Worm (Caenorhabditis elegans) whole organism, young adult: Measurements from ENCODE around the gene rap-1.
"Not testable (repeated sequence)": the region's sequence is repeated elsewhere in the genome, so short reads cannot be mapped to it uniquely, and the experiment has no call there.

Source experiments
- B0019.2 ChIP-seq: fragments of 200-800 bp; sonication (Bioruptor generic); conservative IDR thresholded peaks from 2 replicates; pipeline ENCODE4 v1.3.6; 2022; ENCODE audit warnings: missing genetic modification reagents, missing genetic modification characterization, missing compliant biosample characterization
- D2030.7 ChIP-seq: fragments of 200-800 bp; sonication (Bioruptor generic); IDR thresholded peaks from 2 replicates; pipeline ENCODE4 v1.3.6; 2022; ENCODE audit warnings: missing genetic modification reagents, missing genetic modification characterization, missing compliant biosample characterization
- F57A8.1 ChIP-seq: fragments of 200-800 bp; sonication (Bioruptor generic); optimal IDR thresholded peaks from 2 replicates; lab custom pipeline; 2018; ENCODE audit warnings: mild to moderate bottlenecking, missing genetic modification characterization, moderate library complexity, missing compliant biosample characterization
- Y53G8AR.9 ChIP-seq: fragments of 200-800 bp; sonication (Bioruptor generic); conservative IDR thresholded peaks from 2 replicates; pipeline ENCODE4 v1.3.6; 2022; ENCODE audit warnings: missing genetic modification reagents, missing genetic modification characterization, missing compliant biosample characterization
- Y56A3A.18 ChIP-seq: fragments of 200-800 bp; sonication (Bioruptor generic); IDR thresholded peaks from 2 replicates; pipeline ENCODE4 v1.3.6; 2022; ENCODE audit warnings: missing genetic modification reagents, missing genetic modification characterization, missing compliant biosample characterization
- Y95B8A.8 ChIP-seq: fragments of 200-800 bp; sonication (Bioruptor generic); IDR thresholded peaks from 2 replicates; pipeline ENCODE4 v1.3.6; 2022; ENCODE audit warnings: missing genetic modification reagents, missing genetic modification characterization, missing compliant biosample characterization
- akir-1 ChIP-seq: fragments of 200-800 bp; sonication (Bioruptor generic); optimal IDR thresholded peaks from 2 replicates; lab custom pipeline; 2018; ENCODE audit warnings: mild to moderate bottlenecking, missing genetic modification characterization, moderate library complexity, missing compliant biosample characterization
- ama-1 ChIP-seq, 3 experiments: fragments of 150-350 bp in 1 of 3; sonication (generic microtip) in 2 of 3; optimal IDR thresholded peaks; 2 replicates each; lab custom pipeline; 2014 to 2018; ENCODE audit warnings: missing biosample characterization in 2 of 3, missing genetic modification characterization in 2 of 3, missing genetic modification reagents in 2 of 3
- attf-3 ChIP-seq: fragments of 200-800 bp; sonication (Bioruptor generic); conservative IDR thresholded peaks from 2 replicates; pipeline ENCODE4 v1.3.6; 2022; ENCODE audit warnings: missing genetic modification reagents, missing genetic modification characterization, missing compliant biosample characterization
- attf-5 ChIP-seq: fragments of 200-800 bp; sonication (Bioruptor generic); optimal IDR thresholded peaks from 2 replicates; lab custom pipeline; 2018; ENCODE audit warnings: mild to moderate bottlenecking, missing genetic modification characterization, missing compliant biosample characterization
- attf-6 ChIP-seq: fragments of 200-800 bp; sonication (Bioruptor generic); IDR thresholded peaks from 2 replicates; pipeline ENCODE4 v1.3.6; 2022; ENCODE audit warnings: missing genetic modification reagents, missing genetic modification characterization, missing compliant biosample characterization
- ccch-3 ChIP-seq: fragments of 200-800 bp; sonication (Bioruptor generic); optimal IDR thresholded peaks from 2 replicates; lab custom pipeline; 2018; ENCODE audit warnings: mild to moderate bottlenecking, missing genetic modification characterization, missing compliant biosample characterization
- cebp-1 ChIP-seq, 2 experiments: fragments of 200-800 bp in 1 of 2; sonication (Bioruptor generic) in 1 of 2; sonication (generic microtip) in 1 of 2; IDR thresholded peaks in 1 of 2; optimal IDR thresholded peaks in 1 of 2; 2 replicates each; pipeline versions ENCODE4 v1.3.6 to Lab custom; 2017 to 2022; ENCODE audit warnings: missing compliant biosample characterization in 2 of 2, missing genetic modification characterization in 2 of 2, mild to moderate bottlenecking in 1 of 2, missing genetic modification reagents in 1 of 2, moderate library complexity in 1 of 2
- cebp-2 ChIP-seq: fragments of 200-800 bp; sonication (Bioruptor generic); IDR thresholded peaks from 2 replicates; pipeline ENCODE4 v1.3.6; 2022; ENCODE audit warnings: missing genetic modification characterization, missing compliant biosample characterization
- egrh-3 ChIP-seq: fragments of 200-800 bp; sonication (Bioruptor generic); IDR thresholded peaks from 2 replicates; pipeline ENCODE4 v1.3.6; 2022; ENCODE audit warnings: missing genetic modification reagents, missing genetic modification characterization, missing compliant biosample characterization
- ets-4 ChIP-seq: fragments of 200-800 bp; sonication (Bioruptor generic); optimal IDR thresholded peaks from 2 replicates; lab custom pipeline; 2018; ENCODE audit warnings: mild to moderate bottlenecking, missing genetic modification characterization, missing compliant biosample characterization
- hlh-26 ChIP-seq: fragments of 200-800 bp; sonication (Bioruptor generic); conservative IDR thresholded peaks from 2 replicates; pipeline ENCODE4 v1.3.6; 2022; ENCODE audit warnings: missing genetic modification reagents, missing genetic modification characterization, missing compliant biosample characterization
- hmg-1.2 ChIP-seq: fragments of 200-800 bp; sonication (Bioruptor generic); IDR thresholded peaks from 2 replicates; pipeline ENCODE4 v1.3.6; 2022; ENCODE audit warnings: missing genetic modification reagents, missing genetic modification characterization, missing compliant biosample characterization
- hrde-1 ChIP-seq: sonication (generic microtip); optimal IDR thresholded peaks from 2 replicates; lab custom pipeline; 2016; ENCODE audit warnings: missing genetic modification characterization, mild to moderate bottlenecking, missing compliant biosample characterization, moderate library complexity, missing genotype, missing genetic modification reagents, borderline replicate concordance
- hsf-1 ChIP-seq: fragments of 200-800 bp; sonication (Bioruptor generic); IDR thresholded peaks from 2 replicates; pipeline ENCODE4 v1.3.6; 2022; ENCODE audit warnings: missing genetic modification reagents, missing genetic modification characterization, missing compliant biosample characterization
- let-607 ChIP-seq, 2 experiments: fragments of 200-800 bp in 1 of 2; sonication (Bioruptor generic) in 1 of 2; sonication (generic microtip) in 1 of 2; optimal IDR thresholded peaks; 2 replicates each; lab custom pipeline; 2016 to 2018; ENCODE audit warnings: mild to moderate bottlenecking in 2 of 2, missing compliant biosample characterization in 2 of 2, missing genetic modification characterization in 2 of 2, moderate library complexity in 2 of 2, missing genotype in 1 of 2
- lin-40 ChIP-seq: sonication (generic microtip); optimal IDR thresholded peaks from 2 replicates; lab custom pipeline; 2016; ENCODE audit warnings: missing genetic modification characterization, mild to moderate bottlenecking, missing compliant biosample characterization, missing genotype, missing genetic modification reagents
- madf-3 ChIP-seq: fragments of 200-800 bp; sonication (Bioruptor generic); IDR thresholded peaks from 2 replicates; pipeline ENCODE4 v1.3.6; 2022; ENCODE audit warnings: missing genetic modification reagents, missing genetic modification characterization, missing compliant biosample characterization
- mes-4 ChIP-seq: sonication (generic microtip); optimal IDR thresholded peaks from 2 replicates; lab custom pipeline; 2016; ENCODE audit warnings: missing genotype, missing genetic modification characterization, missing compliant biosample characterization
- mxl-1 ChIP-seq: sonication (generic microtip); optimal IDR thresholded peaks from 2 replicates; lab custom pipeline; 2016; ENCODE audit warnings: missing genetic modification characterization, missing compliant biosample characterization
- nhr-80 ChIP-seq: sonication (generic microtip); optimal IDR thresholded peaks from 2 replicates; lab custom pipeline; 2016; ENCODE audit warnings: missing genetic modification characterization, missing compliant biosample characterization
- nhr-90 ChIP-seq: sonication (generic microtip); optimal IDR thresholded peaks from 2 replicates; lab custom pipeline; 2016; ENCODE audit warnings: missing genotype, mild to moderate bottlenecking, missing genetic modification characterization, missing compliant biosample characterization
- sea-2 ChIP-seq: fragments of 200-800 bp; sonication (Bioruptor generic); IDR thresholded peaks from 2 replicates; pipeline ENCODE4 v1.3.6; 2022; ENCODE audit warnings: missing genetic modification characterization, missing compliant biosample characterization
- somi-1 ChIP-seq: fragments of 200-800 bp; sonication (Bioruptor generic); optimal IDR thresholded peaks from 2 replicates; lab custom pipeline; 2018; ENCODE audit warnings: mild to moderate bottlenecking, missing genetic modification characterization, missing compliant biosample characterization
- tlf-1 ChIP-seq: fragments of 200-800 bp; sonication (Bioruptor generic); optimal IDR thresholded peaks from 2 replicates; lab custom pipeline; 2018; ENCODE audit warnings: mild to moderate bottlenecking, missing genetic modification characterization, missing compliant biosample characterization
- ztf-25 ChIP-seq: fragments of 200-800 bp; sonication (Bioruptor generic); IDR thresholded peaks from 2 replicates; pipeline ENCODE4 v1.3.6; 2022; ENCODE audit warnings: missing genetic modification reagents, missing genetic modification characterization, missing compliant biosample characterization
- ztf-28 ChIP-seq: fragments of 200-800 bp; sonication (Bioruptor generic); IDR thresholded peaks from 2 replicates; pipeline ENCODE4 v1.3.6; 2022; ENCODE audit warnings: missing genetic modification reagents, missing genetic modification characterization, missing compliant biosample characterization
- ztf-3 ChIP-seq: fragments of 200-800 bp; sonication (Bioruptor generic); optimal IDR thresholded peaks from 2 replicates; lab custom pipeline; 2018; ENCODE audit warnings: mild to moderate bottlenecking, missing genetic modification characterization, missing compliant biosample characterization

The rap-1 gene

ce11 chrIV:8964042-8964441, 45.4 kb upstream of the rap-1 start (continued):
- 0 out of 2 replicates have a peak, but pooled peaks have one; percentile 33 for TF ChIP-seq Y56A3A.18 (GFP tag; lab: Robert Waterston, UW)
- TF ChIP-seq cebp-1 (GFP tag; IDR thresholded peaks at IDR 0.05; lab: Robert Waterston, UW), result peak; percentile 63
- TF ChIP-seq cebp-1 (tag; optimal IDR thresholded peaks at IDR 0.05; lab: Kevin White, UChicago), result not testable (repeated sequence)
- 0 out of 2 replicates have a peak, but pooled peaks have one; percentile 22 for TF ChIP-seq Y95B8A.8 (GFP tag; lab: Robert Waterston, UW)
- TF ChIP-seq ztf-25, result peak; percentile 79; the same call in 1 of the 2 replicates
- peak; percentile 63; the same call in 1 of the 2 replicates for TF ChIP-seq madf-3
- peak; percentile 51 for TF ChIP-seq hmg-1.2 (GFP tag; lab: Robert Waterston, UW)
- TF ChIP-seq Y53G8AR.9 (GFP tag; lab: Robert Waterston, UW), result 0 out of 2 replicates have a peak, but pooled peaks have one; percentile 34
- 0 out of 2 replicates have a peak, but pooled peaks have one; percentile 40 for TF ChIP-seq ztf-28 (GFP tag; lab: Robert Waterston, UW)
- 0 out of 2 replicates have a peak, but pooled peaks have one; percentile 9 for TF ChIP-seq cebp-2 (GFP tag; lab: Robert Waterston, UW)

- peak; percentile 69 for TF ChIP-seq attf-3 (GFP tag; lab: Robert Waterston, UW)
Measured at ce11 chrIV:8961109-8961508, 42.4 kb upstream of the rap-1 start.

- no peak for TF ChIP-seq nhr-90
- no peak for TF ChIP-seq nhr-80 (tag; lab: Kevin White, UChicago)
- no peak for TF ChIP-seq akir-1 (GFP tag; lab: Kevin White, UChicago)
- no peak for TF ChIP-seq ccch-3 (GFP tag; lab: Kevin White, UChicago)
- no peak for TF ChIP-seq ama-1 (optimal IDR thresholded peaks at IDR 0.05; lab: Kevin White, UChicago)
- TF ChIP-seq ama-1 (GFP tag; optimal IDR thresholded peaks at IDR 0.05; lab: Kevin White, UChicago), result no peak
- TF ChIP-seq somi-1 (GFP tag; lab: Kevin White, UChicago), result no peak
- no peak for TF ChIP-seq ets-4
- TF ChIP-seq sea-2, result no peak
- TF ChIP-seq egrh-3, result no peak
- no peak for TF ChIP-seq cebp-2 (GFP tag; lab: Robert Waterston, UW)
- TF ChIP-seq tlf-1 (GFP tag; lab: Kevin White, UChicago), result no peak
- TF ChIP-seq attf-5 (GFP tag; lab: Kevin White, UChicago), result no peak
- no peak for TF ChIP-seq F57A8.1
- TF ChIP-seq hrde-1, result no peak
- TF ChIP-seq ztf-3 (GFP tag; lab: Kevin White, UChicago), result no peak
Measured at ce11 chrIV:8956189-8956588, 37.5 kb upstream of the rap-1 start, which contains the start of gene tpra-1. Gene tpra-1, plus strand, starts transcription at chrIV:8956489.

ce11 chrIV:8954126-8954525, 35.4 kb upstream of the rap-1 start:
- no peak for TF ChIP-seq hsf-1 (GFP tag; lab: Robert Waterston, UW)
- no peak for TF ChIP-seq mes-4
- no peak for TF ChIP-seq cebp-1 (GFP tag; IDR thresholded peaks at IDR 0.05; lab: Robert Waterston, UW)
- peak; percentile 74 for TF ChIP-seq cebp-1 (tag; optimal IDR thresholded peaks at IDR 0.05; lab: Kevin White, UChicago)
- no peak for TF ChIP-seq cebp-2 (GFP tag; lab: Robert Waterston, UW)
- no peak for TF ChIP-seq hlh-26 (GFP tag; lab: Robert Waterston, UW)
- peak; percentile 14 for TF ChIP-seq lin-40
- no peak for TF ChIP-seq D2030.7 (GFP tag; lab: Robert Waterston, UW)
- no peak for TF ChIP-seq attf-6 (GFP tag; lab: Robert Waterston, UW)

- TF ChIP-seq cebp-1 (GFP tag; IDR thresholded peaks at IDR 0.05; lab: Robert Waterston, UW) (no peak), cebp-1 (tag; optimal IDR thresholded peaks at IDR 0.05; lab: Kevin White, UChicago) (peak; percentile 8), B0019.2 (no peak), let-607 (tag; optimal IDR thresholded peaks at IDR 0.05; lab: Kevin White, UChicago) (peak; percentile 63 to 85), mxl-1 (no peak), nhr-80 (tag; lab: Kevin White, UChicago) (peak; percentile 66)
Measured at ce11 chrIV:8951953-8952567, 33.4 kb upstream of the rap-1 start.
